Fruit fly (Drosophila melanogaster): ENCODE measurements around the gene dop.

Gene dop

dm6 chr3L:15570571-15570970 is 4.8 kb downstream of the dop start:
- TF ChIP-seq klu (GFP tag; IDR thresholded peaks at IDR 0.05) (no peak), Oaz (GFP tag; IDR thresholded peaks at IDR 0.05) (no peak), CHES-1-like (GFP tag; optimal IDR thresholded peaks at IDR 0.05) (no peak), CG4707 (GFP tag; optimal IDR thresholded peaks at IDR 0.05) (no peak), CG16863 (GFP tag; optimal IDR thresholded peaks at IDR 0.05) (no peak), ranshi (GFP tag; IDR thresholded peaks at IDR 0.05) (no peak), Atf-2 (GFP tag; optimal IDR thresholded peaks at IDR 0.05) (no peak), Myb (GFP tag; optimal IDR thresholded peaks at IDR 0.05) (no peak), fd3F (GFP tag; optimal IDR thresholded peaks at IDR 0.05) (no peak), eyg (GFP tag; optimal IDR thresholded peaks at IDR 0.05) (no peak), E2f1 (GFP tag; IDR thresholded peaks at IDR 0.05) (no peak), ken (GFP tag; IDR thresholded peaks at IDR 0.05) (no peak), croc (GFP tag; conservative IDR thresholded peaks at IDR 0.05) (no peak)

dm6 chr3L:15576357-15576756 is 10.5 kb downstream of the dop start, which contains the start of gene Ufsp2:
Gene Ufsp2, plus strand, starts transcription at chr3L:15576570.
- peak; percentile 55 for TF ChIP-seq MESR4 (GFP tag; optimal IDR thresholded peaks at IDR 0.05)
- peak; percentile 22 for TF ChIP-seq trem (tag; optimal IDR thresholded peaks at IDR 0.05)
- TF ChIP-seq H2.0 (GFP tag; IDR thresholded peaks at IDR 0.05) = no peak
- TF ChIP-seq sna (GFP tag; IDR thresholded peaks at IDR 0.05; ENCODE audit: partially characterized antibody) = 0 out of 2 replicates have a peak, but pooled peaks have one; percentile 23
- no peak for TF ChIP-seq Taf1 (GFP tag; IDR thresholded peaks at IDR 0.05)
- TF ChIP-seq Hr39 (optimal IDR thresholded peaks at IDR 0.05) = no peak
- TF ChIP-seq Dref (GFP tag; IDR thresholded peaks at IDR 0.05) = peak; percentile 55
- TF ChIP-seq tna (GFP tag; IDR thresholded peaks at IDR 0.05; ENCODE audit: partially characterized antibody) = no peak; the same call in 1 of the 2 replicates
- TF ChIP-seq Nf-YC (tag; optimal IDR thresholded peaks at IDR 0.05) = no peak
- no peak for TF ChIP-seq CG11398 (GFP tag; optimal IDR thresholded peaks at IDR 0.05)
- 0 out of 3 replicates have a peak, but pooled peaks have one; percentile 48 for TF ChIP-seq zen2 (GFP tag; IDR thresholded peaks at IDR 0.05; ENCODE audit: partially characterized antibody)
- TF ChIP-seq crp (GFP tag; optimal IDR thresholded peaks at IDR 0.05) = peak in 1 of 2 experiments; percentile 69
- peak; percentile 28; the same call in 1 of the 3 replicates for TF ChIP-seq Doc3 (GFP tag; IDR thresholded peaks at IDR 0.05; ENCODE audit: partially characterized antibody)
- no peak for TF ChIP-seq mirr (GFP tag; optimal IDR thresholded peaks at IDR 0.05)
- TF ChIP-seq Dp (GFP tag; optimal IDR thresholded peaks at IDR 0.05) = peak; percentile 52
- TF ChIP-seq Doc2 (GFP tag; IDR thresholded peaks at IDR 0.05) = no peak
- TF ChIP-seq E2f2 (GFP tag; IDR thresholded peaks at IDR 0.05) = peak; percentile 58; the same call in 1 of the 2 replicates
- no peak for TF ChIP-seq CG12769 (tag; optimal IDR thresholded peaks at IDR 0.05)
- no peak for TF ChIP-seq CG5245 (GFP tag; optimal IDR thresholded peaks at IDR 0.05)
- TF ChIP-seq Scr (GFP tag; IDR thresholded peaks at IDR 0.05; ENCODE audit: partially characterized antibody) = peak; percentile 41; the same call in 1 of the 2 replicates
- TF ChIP-seq Nf-YB (GFP tag; optimal IDR thresholded peaks at IDR 0.05) = no peak
- TF ChIP-seq CG9727 (GFP tag; optimal IDR thresholded peaks at IDR 0.05) = no peak
- TF ChIP-seq MBD-R2 (GFP tag; IDR thresholded peaks at IDR 0.05) = peak; percentile 37; the same call in 1 of the 2 replicates
- TF ChIP-seq YL-1 (GFP tag; optimal IDR thresholded peaks at IDR 0.05) = peak; percentile 31
- TF ChIP-seq ash1 (GFP tag; optimal IDR thresholded peaks at IDR 0.05) = no peak
- no peak for TF ChIP-seq chif (GFP tag; optimal IDR thresholded peaks at IDR 0.05)
- peak; percentile 61; the same call in 2 of the 3 replicates for TF ChIP-seq CG34224 (GFP tag; IDR thresholded peaks at IDR 0.05; ENCODE audit: partially characterized antibody)
- TF ChIP-seq CG10267 (tag; optimal IDR thresholded peaks at IDR 0.05) = no peak
- peak; percentile 46; the same call in 2 of the 4 replicates for TF ChIP-seq Dll (GFP tag; IDR thresholded peaks at IDR 0.05; ENCODE audit: partially characterized antibody)
- TF ChIP-seq br (optimal IDR thresholded peaks at IDR 0.05) = no peak
- peak; percentile 15 for TF ChIP-seq BEAF-32 (GFP tag; optimal IDR thresholded peaks at IDR 0.05)
- TF ChIP-seq pb (GFP tag; optimal IDR thresholded peaks at IDR 0.05) = no peak
- TF ChIP-seq CG2116 (GFP tag; optimal IDR thresholded peaks at IDR 0.05) = peak; percentile 26
- TF ChIP-seq HLH3B (GFP tag; IDR thresholded peaks at IDR 0.05) = no peak
- no peak for TF ChIP-seq grau (tag; optimal IDR thresholded peaks at IDR 0.05)
- peak; percentile 24 for TF ChIP-seq stwl (tag; optimal IDR thresholded peaks at IDR 0.05)
- peak; percentile 11 for TF ChIP-seq pzg (GFP tag; optimal IDR thresholded peaks at IDR 0.05)

Data from whole organism, embryonic.